Worm (Caenorhabditis elegans) whole organism, late embryonic: Measurements from ENCODE around the gene srh-290.
A peak's percentile ranks its signal among the peaks of the same experiment; 100 is the strongest.

Experiments used
- C38D4.7 ChIP-seq: fragments of 200-800 bp; sonication (Bioruptor generic); optimal IDR thresholded peaks from 2 replicates; lab custom pipeline; 2018; ENCODE audit warnings: mild to moderate bottlenecking, missing genetic modification characterization, moderate library complexity, missing compliant biosample characterization
- F13H6.1 ChIP-seq: sonication (generic microtip); optimal IDR thresholded peaks from 2 replicates; lab custom pipeline; 2016; ENCODE audit warnings: missing genetic modification characterization, missing compliant biosample characterization
- T23F11.4 ChIP-seq: fragments of 200-800 bp; sonication (Bioruptor generic); optimal IDR thresholded peaks from 2 replicates; lab custom pipeline; 2018; ENCODE audit warnings: mild to moderate bottlenecking, missing genetic modification characterization, missing compliant biosample characterization
- ahr-1 ChIP-seq: sonication (generic microtip); optimal IDR thresholded peaks from 2 replicates; lab custom pipeline; 2016; ENCODE audit warnings: missing genetic modification characterization, missing compliant biosample characterization
- ama-1 ChIP-seq: fragments of 150-350 bp; optimal IDR thresholded peaks from 2 replicates; lab custom pipeline; 2014
- ceh-14 ChIP-seq: sonication (generic microtip); optimal IDR thresholded peaks from 2 replicates; lab custom pipeline; 2016; ENCODE audit warnings: missing genotype, missing genetic modification characterization, missing compliant biosample characterization
- ceh-19 ChIP-seq: fragments of 200-800 bp; sonication (Bioruptor generic); optimal IDR thresholded peaks from 2 replicates; lab custom pipeline; 2018; ENCODE audit warnings: mild to moderate bottlenecking, missing genetic modification characterization, missing compliant biosample characterization
- ceh-22 ChIP-seq: sonication (generic microtip); optimal IDR thresholded peaks from 2 replicates; lab custom pipeline; 2017; ENCODE audit warnings: missing biosample characterization, missing genetic modification characterization
- ceh-24 ChIP-seq: sonication (generic microtip); optimal IDR thresholded peaks from 2 replicates; lab custom pipeline; 2016; ENCODE audit warnings: mild to moderate bottlenecking, missing genetic modification characterization, missing compliant biosample characterization
- ceh-34 ChIP-seq: sonication (generic microtip); optimal IDR thresholded peaks from 2 replicates; lab custom pipeline; 2016; ENCODE audit warnings: mild to moderate bottlenecking, missing genetic modification characterization, missing compliant biosample characterization
- ceh-45 ChIP-seq: fragments of 200-800 bp; sonication (Bioruptor generic); IDR thresholded peaks from 2 replicates; pipeline ENCODE4 v1.3.6; 2022; ENCODE audit warnings: missing genetic modification reagents, missing genetic modification characterization, missing compliant biosample characterization
- ceh-6 ChIP-seq: fragments of 200-800 bp; sonication (Bioruptor generic); optimal IDR thresholded peaks from 2 replicates; lab custom pipeline; 2018; ENCODE audit warnings: mild to moderate bottlenecking, missing genetic modification characterization, missing compliant biosample characterization
- ceh-9 ChIP-seq: sonication (generic microtip); optimal IDR thresholded peaks from 2 replicates; lab custom pipeline; 2016; ENCODE audit warnings: mild to moderate bottlenecking, missing genetic modification characterization, inconsistent platforms, missing compliant biosample characterization
- eyg-1 ChIP-seq: sonication (generic microtip); optimal IDR thresholded peaks from 2 replicates; lab custom pipeline; 2016; ENCODE audit warnings: missing genotype, missing genetic modification characterization, missing compliant biosample characterization
- fkh-10 ChIP-seq: fragments of 150-350 bp; optimal IDR thresholded peaks from 2 replicates; lab custom pipeline; 2014; ENCODE audit warnings: missing biosample characterization, missing genetic modification reagents, missing genetic modification characterization
- fkh-6 ChIP-seq: sonication (generic microtip); optimal IDR thresholded peaks from 2 replicates; lab custom pipeline; 2016; ENCODE audit warnings: missing genetic modification characterization, missing compliant biosample characterization
- hlh-13 ChIP-seq: fragments of 200-800 bp; sonication (Bioruptor generic); optimal IDR thresholded peaks from 2 replicates; lab custom pipeline; 2018; ENCODE audit warnings: mild to moderate bottlenecking, missing genetic modification characterization, missing compliant biosample characterization
- hlh-15 ChIP-seq: sonication (generic microtip); optimal IDR thresholded peaks from 2 replicates; lab custom pipeline; 2016; ENCODE audit warnings: missing genetic modification characterization, missing compliant biosample characterization
- hlh-6 ChIP-seq: sonication (generic microtip); optimal IDR thresholded peaks from 2 replicates; lab custom pipeline; 2016; ENCODE audit warnings: missing genotype, missing genetic modification characterization, missing compliant biosample characterization
- mec-3 ChIP-seq: sonication (generic microtip); optimal IDR thresholded peaks from 2 replicates; lab custom pipeline; 2016; ENCODE audit warnings: borderline replicate concordance, missing genetic modification characterization, missing compliant biosample characterization
- nfya-1 ChIP-seq: sonication (generic microtip); optimal IDR thresholded peaks from 2 replicates; lab custom pipeline; 2017; ENCODE audit warnings: missing genetic modification characterization, mild to moderate bottlenecking, missing compliant biosample characterization, antibody characterized with exemption, moderate library complexity
- nhr-11 ChIP-seq: fragments of 150-350 bp; optimal IDR thresholded peaks from 2 replicates; lab custom pipeline; 2014; ENCODE audit warnings: missing biosample characterization, missing genetic modification characterization
- nhr-232 ChIP-seq: sonication (generic microtip); optimal IDR thresholded peaks from 2 replicates; lab custom pipeline; 2016; ENCODE audit warnings: missing genetic modification characterization, missing compliant biosample characterization
- npax-4 ChIP-seq: sonication (generic microtip); optimal IDR thresholded peaks from 2 replicates; lab custom pipeline; 2016; ENCODE audit warnings: missing genetic modification characterization, missing compliant biosample characterization
- odd-2 ChIP-seq: sonication (generic microtip); optimal IDR thresholded peaks from 2 replicates; lab custom pipeline; 2017; ENCODE audit warnings: antibody characterized with exemption, mild to moderate bottlenecking, missing genetic modification characterization, missing compliant biosample characterization
- pat-9 ChIP-seq: fragments of 200-800 bp; sonication (Bioruptor generic); optimal IDR thresholded peaks from 2 replicates; lab custom pipeline; 2018; ENCODE audit warnings: mild to moderate bottlenecking, missing genetic modification characterization, moderate library complexity, missing compliant biosample characterization
- pha-2 ChIP-seq: sonication (generic microtip); optimal IDR thresholded peaks from 2 replicates; lab custom pipeline; 2017; ENCODE audit warnings: mild to moderate bottlenecking, missing genetic modification characterization, missing compliant biosample characterization
- pha-4 ChIP-seq: fragments of 150-350 bp; optimal IDR thresholded peaks from 2 replicates; lab custom pipeline; 2018; ENCODE audit warnings: missing biosample characterization, missing genetic modification reagents, missing genetic modification characterization
- pqm-1 ChIP-seq: sonication (generic microtip); optimal IDR thresholded peaks from 2 replicates; lab custom pipeline; 2016; ENCODE audit warnings: missing genetic modification characterization, missing compliant biosample characterization
- ref-2 ChIP-seq: sonication (generic microtip); optimal IDR thresholded peaks from 2 replicates; lab custom pipeline; 2016; ENCODE audit warnings: missing genetic modification characterization, missing compliant biosample characterization
- rnt-1 ChIP-seq: sonication (generic microtip); optimal IDR thresholded peaks from 2 replicates; lab custom pipeline; 2016; ENCODE audit warnings: missing genetic modification characterization, missing compliant biosample characterization
- syd-9 ChIP-seq: sonication (generic microtip); optimal IDR thresholded peaks from 2 replicates; lab custom pipeline; 2016; ENCODE audit warnings: mild to moderate bottlenecking, missing genetic modification characterization, moderate library complexity, missing compliant biosample characterization
- tbx-7 ChIP-seq: sonication (generic microtip); optimal IDR thresholded peaks from 2 replicates; lab custom pipeline; 2016; ENCODE audit warnings: missing genotype, missing genetic modification characterization, missing compliant biosample characterization
- ttx-3 ChIP-seq: sonication (generic microtip); optimal IDR thresholded peaks from 2 replicates; lab custom pipeline; 2016; ENCODE audit warnings: missing genetic modification reagents, missing genetic modification characterization, missing compliant biosample characterization
- zip-5 ChIP-seq: sonication (generic microtip); optimal IDR thresholded peaks from 2 replicates; lab custom pipeline; 2016; ENCODE audit warnings: missing genetic modification characterization, missing compliant biosample characterization
- ztf-16 ChIP-seq: sonication (generic microtip); optimal IDR thresholded peaks from 2 replicates; lab custom pipeline; 2017; ENCODE audit warnings: missing genetic modification characterization, missing compliant biosample characterization

The srh-290 gene

ce11 chrV:17800538-17800937 is 10.2 kb downstream of the srh-290 start, which contains the start of gene srh-287:
srh-287 (plus strand) TSS chrV:17800838.
- no peak for TF ChIP-seq ceh-9 (tag; lab: Kevin White, UChicago)
- no peak for TF ChIP-seq ceh-45 (GFP tag; lab: Robert Waterston, UW)
- TF ChIP-seq pqm-1 (tag; lab: Kevin White, UChicago): no peak
- no peak for TF ChIP-seq zip-5 (tag; lab: Kevin White, UChicago)
- TF ChIP-seq ama-1 (lab: Kevin White, UChicago): no peak

DNA sequence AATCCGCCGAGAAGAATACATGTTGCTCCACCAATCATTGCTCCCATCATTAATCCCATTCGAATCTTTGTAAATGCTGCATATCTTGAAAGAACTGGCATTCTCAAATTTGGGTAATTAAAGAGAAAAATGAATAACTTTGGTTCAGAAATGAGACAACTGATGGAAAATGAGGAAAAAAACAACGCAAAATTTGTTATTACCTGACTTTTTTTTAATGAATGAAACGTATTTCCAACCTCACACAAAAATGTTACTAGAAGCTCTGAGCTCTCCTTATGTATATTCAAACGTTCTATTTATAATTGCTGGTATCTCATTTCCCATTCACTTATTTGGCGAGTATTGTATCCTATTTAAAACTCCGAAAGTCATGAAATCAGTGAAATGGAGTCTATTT is 12.2 kb downstream of the srh-290 start, which contains the start of the genes Y94A7B.11 and srh-292:
Gene Y94A7B.11 (minus strand): TSS at position 101 of the 400 bp plus-strand sequence.
Gene srh-292 (plus strand): TSS at position 251 of the 400 bp plus-strand sequence.
- TF ChIP-seq npax-4 (tag; lab: Kevin White, UChicago) (no peak), nfya-1 (tag; lab: Kevin White, UChicago) (no peak), ceh-24 (tag; lab: Kevin White, UChicago) (no peak), odd-2 (no peak), ceh-14 (tag; lab: Kevin White, UChicago) (no peak), ceh-6 (GFP tag; lab: Kevin White, UChicago) (no peak), fkh-10 (GFP tag; lab: Kevin White, UChicago) (no peak), ref-2 (tag; lab: Kevin White, UChicago) (no peak), ama-1 (lab: Kevin White, UChicago) (no peak), ceh-22 (no peak), nhr-11 (tag; lab: Kevin White, UChicago) (no peak), T23F11.4 (GFP tag; lab: Kevin White, UChicago) (no peak), pqm-1 (tag; lab: Kevin White, UChicago) (no peak), syd-9 (tag; lab: Kevin White, UChicago) (no peak), fkh-6 (tag; lab: Kevin White, UChicago) (no peak), ceh-19 (GFP tag; lab: Kevin White, UChicago) (no peak), eyg-1 (tag; lab: Kevin White, UChicago) (no peak), pat-9 (tag; lab: Kevin White, UChicago) (no peak), pha-4 (tag; lab: Kevin White, UChicago) (no peak)

- TF ChIP-seq ceh-14 (tag; lab: Kevin White, UChicago) (no peak), hlh-13 (GFP tag; lab: Kevin White, UChicago) (no peak), nhr-11 (tag; lab: Kevin White, UChicago) (no peak), fkh-6 (tag; lab: Kevin White, UChicago) (no peak), ref-2 (tag; lab: Kevin White, UChicago) (no peak), eyg-1 (tag; lab: Kevin White, UChicago) (no peak)
Observed at ce11 chrV:17805323-17805722, 15.0 kb downstream of the srh-290 start, which contains the start of gene srh-291. srh-291 (plus strand) TSS chrV:17805623.

DNA sequence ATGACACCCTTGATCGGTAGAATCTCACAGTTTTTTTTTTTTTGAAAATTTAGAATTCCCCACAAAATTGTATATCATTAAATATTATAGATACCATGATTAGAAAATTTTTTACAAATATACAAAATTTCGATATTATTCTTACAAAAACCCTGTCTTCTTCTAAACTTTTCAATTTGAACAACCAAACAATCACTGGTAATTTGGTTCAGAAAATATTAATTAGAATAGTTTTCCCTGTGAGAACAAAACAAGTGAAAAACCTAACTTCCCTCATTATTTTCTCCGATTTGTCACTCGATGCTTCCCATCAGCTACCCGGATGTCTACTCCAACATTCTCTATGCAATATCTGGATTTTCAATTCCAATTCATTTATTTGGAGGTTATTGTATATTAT is 19.8 kb downstream of the srh-290 start, which contains the start of gene srh-296:
Gene srh-296 (plus strand): TSS at position 301 of the 400 bp plus-strand sequence.
- TF ChIP-seq ttx-3 (tag; lab: Kevin White, UChicago) (no peak), ceh-34 (tag; lab: Kevin White, UChicago) (no peak), eyg-1 (tag; lab: Kevin White, UChicago) (no peak), ref-2 (tag; lab: Kevin White, UChicago) (no peak), C38D4.7 (GFP tag; lab: Kevin White, UChicago) (no peak), F13H6.1 (no peak), rnt-1 (tag; lab: Kevin White, UChicago) (no peak), ahr-1 (tag; lab: Kevin White, UChicago) (no peak), hlh-15 (tag; lab: Kevin White, UChicago) (no peak), hlh-6 (tag; lab: Kevin White, UChicago) (no peak), nhr-232 (tag; lab: Kevin White, UChicago) (no peak), fkh-10 (GFP tag; lab: Kevin White, UChicago) (no peak)

DNA sequence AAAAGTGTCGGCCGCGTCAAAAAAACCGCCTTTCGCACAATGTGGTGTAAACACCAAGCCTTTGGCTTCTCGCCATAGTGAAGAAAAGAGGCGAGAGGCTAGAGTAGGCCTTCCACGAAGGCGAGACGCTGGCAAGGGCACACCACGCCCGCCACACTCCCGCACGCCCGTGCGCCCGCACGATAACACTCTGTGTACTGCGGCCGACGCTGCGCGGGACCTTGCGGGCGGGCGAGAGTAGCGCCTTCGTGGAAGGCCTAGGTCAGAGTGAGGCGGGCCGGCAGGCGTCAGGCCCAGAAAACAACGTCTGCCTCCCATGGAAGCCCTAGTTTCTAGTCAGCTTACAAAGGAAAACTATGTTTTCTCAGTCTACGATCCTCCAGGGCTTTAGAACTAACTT is 21.8 kb downstream of the srh-290 start:
- TF ChIP-seq hlh-6 (tag; lab: Kevin White, UChicago) (peak; percentile 59), hlh-13 (GFP tag; lab: Kevin White, UChicago) (no peak), ztf-16 (no peak), fkh-10 (GFP tag; lab: Kevin White, UChicago) (no peak), tbx-7 (tag; lab: Kevin White, UChicago) (no peak), ceh-14 (tag; lab: Kevin White, UChicago) (peak; percentile 2), npax-4 (tag; lab: Kevin White, UChicago) (no peak), ref-2 (tag; lab: Kevin White, UChicago) (peak; percentile 25), pha-2 (tag; lab: Kevin White, UChicago) (no peak), mec-3 (tag; lab: Kevin White, UChicago) (no peak)
